Worm (Caenorhabditis elegans) whole organism, late embryonic: ENCODE results near the gene C37C3.18.

Experiments
- K02D7.2 ChIP-seq: sonication (generic microtip); optimal IDR thresholded peaks from 2 replicates; lab custom pipeline; 2017; ENCODE audit warnings: mild to moderate bottlenecking, missing genetic modification characterization, missing compliant biosample characterization
- K09A11.1 ChIP-seq: sonication (generic microtip); optimal IDR thresholded peaks from 2 replicates; lab custom pipeline; 2017; ENCODE audit warnings: antibody characterized with exemption, mild to moderate bottlenecking, missing genetic modification characterization, missing compliant biosample characterization; ENCODE audit not compliant: insufficient read depth
- Y22D7AL.16 ChIP-seq: sonication (generic microtip); optimal IDR thresholded peaks from 2 replicates; lab custom pipeline; 2016; ENCODE audit warnings: missing genetic modification characterization, missing compliant biosample characterization
- ama-1 ChIP-seq: fragments of 150-350 bp; optimal IDR thresholded peaks from 2 replicates; lab custom pipeline; 2014
- ceh-14 ChIP-seq: sonication (generic microtip); optimal IDR thresholded peaks from 2 replicates; lab custom pipeline; 2016; ENCODE audit warnings: missing genotype, missing genetic modification characterization, missing compliant biosample characterization
- ceh-18 ChIP-seq: sonication (generic microtip); optimal IDR thresholded peaks from 2 replicates; lab custom pipeline; 2016; ENCODE audit warnings: missing genetic modification characterization, missing compliant biosample characterization
- ceh-19 ChIP-seq: fragments of 200-800 bp; sonication (Bioruptor generic); optimal IDR thresholded peaks from 2 replicates; lab custom pipeline; 2018; ENCODE audit warnings: mild to moderate bottlenecking, missing genetic modification characterization, missing compliant biosample characterization
- ceh-2 ChIP-seq: sonication (generic microtip); optimal IDR thresholded peaks from 2 replicates; lab custom pipeline; 2016; ENCODE audit warnings: missing genotype, missing genetic modification characterization, missing compliant biosample characterization
- ceh-22 ChIP-seq: sonication (generic microtip); optimal IDR thresholded peaks from 2 replicates; lab custom pipeline; 2017; ENCODE audit warnings: missing biosample characterization, missing genetic modification characterization
- ceh-48 ChIP-seq: sonication (generic microtip); optimal IDR thresholded peaks from 2 replicates; lab custom pipeline; 2016; ENCODE audit warnings: missing genetic modification characterization, inconsistent platforms, missing compliant biosample characterization
- ceh-6 ChIP-seq: fragments of 200-800 bp; sonication (Bioruptor generic); optimal IDR thresholded peaks from 2 replicates; lab custom pipeline; 2018; ENCODE audit warnings: mild to moderate bottlenecking, missing genetic modification characterization, missing compliant biosample characterization
- eyg-1 ChIP-seq: sonication (generic microtip); optimal IDR thresholded peaks from 2 replicates; lab custom pipeline; 2016; ENCODE audit warnings: missing genotype, missing genetic modification characterization, missing compliant biosample characterization
- fax-1 ChIP-seq: sonication (generic microtip); optimal IDR thresholded peaks from 2 replicates; lab custom pipeline; 2016; ENCODE audit warnings: missing genotype, missing genetic modification characterization, missing compliant biosample characterization
- fkh-10 ChIP-seq: fragments of 150-350 bp; optimal IDR thresholded peaks from 2 replicates; lab custom pipeline; 2014; ENCODE audit warnings: missing biosample characterization, missing genetic modification reagents, missing genetic modification characterization
- gmeb-2 ChIP-seq: sonication (generic microtip); optimal IDR thresholded peaks from 2 replicates; lab custom pipeline; 2016; ENCODE audit warnings: missing genetic modification characterization, inconsistent platforms, missing compliant biosample characterization
- hlh-13 ChIP-seq: fragments of 200-800 bp; sonication (Bioruptor generic); optimal IDR thresholded peaks from 2 replicates; lab custom pipeline; 2018; ENCODE audit warnings: mild to moderate bottlenecking, missing genetic modification characterization, missing compliant biosample characterization
- hlh-15 ChIP-seq: sonication (generic microtip); optimal IDR thresholded peaks from 2 replicates; lab custom pipeline; 2016; ENCODE audit warnings: missing genetic modification characterization, missing compliant biosample characterization
- hlh-30 ChIP-seq: sonication (generic microtip); optimal IDR thresholded peaks from 2 replicates; lab custom pipeline; 2017; ENCODE audit warnings: antibody characterized with exemption, missing genetic modification characterization, missing compliant biosample characterization; ENCODE audit not compliant: insufficient read depth
- hlh-6 ChIP-seq: sonication (generic microtip); optimal IDR thresholded peaks from 2 replicates; lab custom pipeline; 2016; ENCODE audit warnings: missing genotype, missing genetic modification characterization, missing compliant biosample characterization
- hlh-8 ChIP-seq: sonication (generic microtip); optimal IDR thresholded peaks from 2 replicates; lab custom pipeline; 2016; ENCODE audit warnings: missing genotype, missing genetic modification characterization, missing compliant biosample characterization
- lim-6 ChIP-seq: sonication (generic microtip); optimal IDR thresholded peaks from 2 replicates; lab custom pipeline; 2016; ENCODE audit warnings: missing genetic modification characterization, missing compliant biosample characterization
- lin-11 ChIP-seq: fragments of 200-800 bp; sonication (Bioruptor generic); optimal IDR thresholded peaks from 2 replicates; lab custom pipeline; 2018; ENCODE audit warnings: mild to moderate bottlenecking, missing genetic modification characterization, missing compliant biosample characterization
- mec-3 ChIP-seq: sonication (generic microtip); optimal IDR thresholded peaks from 2 replicates; lab custom pipeline; 2016; ENCODE audit warnings: borderline replicate concordance, missing genetic modification characterization, missing compliant biosample characterization
- nhr-11 ChIP-seq: fragments of 150-350 bp; optimal IDR thresholded peaks from 2 replicates; lab custom pipeline; 2014; ENCODE audit warnings: missing biosample characterization, missing genetic modification characterization
- odd-2 ChIP-seq: sonication (generic microtip); optimal IDR thresholded peaks from 2 replicates; lab custom pipeline; 2017; ENCODE audit warnings: antibody characterized with exemption, mild to moderate bottlenecking, missing genetic modification characterization, missing compliant biosample characterization
- pat-9 ChIP-seq: fragments of 200-800 bp; sonication (Bioruptor generic); optimal IDR thresholded peaks from 2 replicates; lab custom pipeline; 2018; ENCODE audit warnings: mild to moderate bottlenecking, missing genetic modification characterization, moderate library complexity, missing compliant biosample characterization
- pros-1 ChIP-seq: fragments of 150-350 bp; optimal IDR thresholded peaks from 2 replicates; lab custom pipeline; 2014; ENCODE audit warnings: missing biosample characterization, missing genetic modification reagents, missing genetic modification characterization
- rnt-1 ChIP-seq: sonication (generic microtip); optimal IDR thresholded peaks from 2 replicates; lab custom pipeline; 2016; ENCODE audit warnings: missing genetic modification characterization, missing compliant biosample characterization
- sox-2 ChIP-seq: fragments of 200-800 bp; sonication (Bioruptor generic); IDR thresholded peaks from 2 replicates; pipeline ENCODE4 v1.3.6; 2022; ENCODE audit warnings: missing genetic modification reagents, missing genetic modification characterization, missing compliant biosample characterization
- sox-4 ChIP-seq: sonication (generic microtip); optimal IDR thresholded peaks from 2 replicates; lab custom pipeline; 2017; ENCODE audit warnings: mild to moderate bottlenecking, missing genetic modification characterization, inconsistent platforms, missing compliant biosample characterization
- syd-9 ChIP-seq: sonication (generic microtip); optimal IDR thresholded peaks from 2 replicates; lab custom pipeline; 2016; ENCODE audit warnings: mild to moderate bottlenecking, missing genetic modification characterization, moderate library complexity, missing compliant biosample characterization
- unc-86 ChIP-seq: sonication (generic microtip); optimal IDR thresholded peaks from 2 replicates; lab custom pipeline; 2016; ENCODE audit warnings: missing genetic modification characterization, missing compliant biosample characterization
- zip-5 ChIP-seq: sonication (generic microtip); optimal IDR thresholded peaks from 2 replicates; lab custom pipeline; 2016; ENCODE audit warnings: missing genetic modification characterization, missing compliant biosample characterization

The C37C3.18 gene

ce11 chrV:7854603-7855002 lies at the start of gene C37C3.18, which contains the start of gene C37C3.9 (continued):
- TF ChIP-seq pros-1 (tag; lab: Kevin White, UChicago) (no peak), ceh-48 (tag; lab: Kevin White, UChicago) (no peak), rnt-1 (tag; lab: Kevin White, UChicago) (peak; percentile 58), Y22D7AL.16 (tag; lab: Kevin White, UChicago) (no peak), pat-9 (tag; lab: Kevin White, UChicago) (no peak), ceh-2 (no peak), fax-1 (tag; lab: Kevin White, UChicago) (no peak), syd-9 (tag; lab: Kevin White, UChicago) (no peak), ceh-14 (tag; lab: Kevin White, UChicago) (no peak), hlh-15 (tag; lab: Kevin White, UChicago) (no peak), fkh-10 (GFP tag; lab: Kevin White, UChicago) (no peak), hlh-6 (tag; lab: Kevin White, UChicago) (no peak), K09A11.1 (tag; lab: Kevin White, UChicago) (no peak), K02D7.2 (tag; lab: Kevin White, UChicago) (no peak), hlh-30 (tag; lab: Kevin White, UChicago) (peak; percentile 6)

- no peak for TF ChIP-seq ceh-6 (GFP tag; lab: Kevin White, UChicago)
- TF ChIP-seq hlh-8 (tag; lab: Kevin White, UChicago) = no peak
- TF ChIP-seq, all 69 proteins: peak for 0
Observed at ce11 chrV:7806629-7807028, 48.2 kb upstream of the C37C3.18 start.

- TF ChIP-seq nhr-11 = no peak
- no peak for TF ChIP-seq mec-3
- TF ChIP-seq, all 69 proteins: peak for 0
Observed at ce11 chrV:7808444-7808843, 46.3 kb upstream of the C37C3.18 start.

ce11 chrV:7809320-7810256 lies 45.2 kb upstream of the C37C3.18 start, which contains the start of gene ZK742.3:
TSS of gene ZK742.3 (minus strand) at chrV:7809912.
- TF ChIP-seq mec-3 (no peak), lin-11 (tag; lab: Kevin White, UChicago) (no peak), sox-2 (GFP tag; lab: Robert Waterston, UW) (no peak), ceh-22 (tag; lab: Kevin White, UChicago) (no peak), unc-86 (tag; lab: Kevin White, UChicago) (no peak), hlh-13 (GFP tag; lab: Kevin White, UChicago) (no peak), sox-4 (no peak), Y22D7AL.16 (tag; lab: Kevin White, UChicago) (no peak)

ce11 chrV:7810591-7810990 lies 44.2 kb upstream of the C37C3.18 start:
- TF ChIP-seq lin-11 (tag; lab: Kevin White, UChicago) (no peak), gmeb-2 (no peak), ceh-18 (no peak), lim-6 (tag; lab: Kevin White, UChicago) (no peak), ama-1 (lab: Kevin White, UChicago) (no peak), zip-5 (tag; lab: Kevin White, UChicago) (no peak), K09A11.1 (tag; lab: Kevin White, UChicago) (no peak), odd-2 (tag; lab: Kevin White, UChicago) (no peak), ceh-48 (tag; lab: Kevin White, UChicago) (no peak), ceh-19 (GFP tag; lab: Kevin White, UChicago) (no peak), eyg-1 (tag; lab: Kevin White, UChicago) (no peak)
